Worm (Caenorhabditis elegans): ENCODE data around the gene Y41C4A.7.

Gene Y41C4A.7

ce11 chrIII:11694975-11695374 lies 3.7 kb upstream of the Y41C4A.7 start, which contains the start of gene Y41C4A.22:
Y41C4A.22 (plus strand) TSS chrIII:11695275.
- no peak for TF ChIP-seq cnd-1 (tag; optimal IDR thresholded peaks at IDR 0.05)
- TF ChIP-seq lsy-2 (tag; optimal IDR thresholded peaks at IDR 0.05) = no peak
- TF ChIP-seq flh-1 (GFP tag; optimal IDR thresholded peaks at IDR 0.05) = no peak
- no peak for TF ChIP-seq mls-2 (tag; optimal IDR thresholded peaks at IDR 0.05)
- TF ChIP-seq lin-32 (GFP tag; optimal IDR thresholded peaks at IDR 0.05) = no peak
- TF ChIP-seq elt-1 (tag; optimal IDR thresholded peaks at IDR 0.05; ENCODE audit: borderline replicate concordance, insufficient read depth) = no peak

ce11 chrIII:11696273-11696672 lies 2.4 kb upstream of the Y41C4A.7 start, which contains the start of gene Y41C4A.6:
Y41C4A.6 (plus strand) TSS chrIII:11696573.
- TF ChIP-seq flh-1 (GFP tag; optimal IDR thresholded peaks at IDR 0.05) (no peak), lin-13 (tag; optimal IDR thresholded peaks at IDR 0.05) (no peak), ceh-39 (tag; optimal IDR thresholded peaks at IDR 0.05) (no peak), snpc-4 (tag; optimal IDR thresholded peaks at IDR 0.05) (no peak), ceh-83 (GFP tag; optimal IDR thresholded peaks at IDR 0.05) (no peak), lin-32 (GFP tag; optimal IDR thresholded peaks at IDR 0.05) (no peak), blmp-1 (tag; optimal IDR thresholded peaks at IDR 0.05) (no peak), ceh-43 (GFP tag; optimal IDR thresholded peaks at IDR 0.05) (no peak), drap-1 (GFP tag; optimal IDR thresholded peaks at IDR 0.05) (no peak), sptf-1 (tag; optimal IDR thresholded peaks at IDR 0.05) (no peak), tbx-8 (GFP tag; optimal IDR thresholded peaks at IDR 0.05) (no peak), unc-120 (tag; optimal IDR thresholded peaks at IDR 0.05; ENCODE audit: poor library complexity, severe bottlenecking) (no peak)

ce11 chrIII:11699959-11700358 lies 1.3 kb downstream of the Y41C4A.7 start, which contains the start of gene pqn-84:
pqn-84 (plus strand) TSS chrIII:11700259.
- TF ChIP-seq ceh-43 (GFP tag; optimal IDR thresholded peaks at IDR 0.05) = no peak
- TF ChIP-seq nhr-2 (tag; optimal IDR thresholded peaks at IDR 0.05) = no peak

- TF ChIP-seq mls-2 (tag; optimal IDR thresholded peaks at IDR 0.05) = peak; percentile 5
- TF ChIP-seq nhr-237 (tag; optimal IDR thresholded peaks at IDR 0.05) = no peak
- peak; percentile 53 for TF ChIP-seq sptf-1 (tag; optimal IDR thresholded peaks at IDR 0.05)
These were observed 3.2 kb downstream of the Y41C4A.7 start for ce11 chrIII:11701863-11702262.

ce11 chrIII:11703006-11703775 lies 4.5 kb downstream of the Y41C4A.7 start:
- TF ChIP-seq ceh-39 (tag; optimal IDR thresholded peaks at IDR 0.05) = no peak
- no peak for TF ChIP-seq snpc-4 (tag; optimal IDR thresholded peaks at IDR 0.05)

ce11 chrIII:11703776-11704093 lies 5.1 kb downstream of the Y41C4A.7 start, which contains the start of gene col-95:
col-95 (plus strand) TSS chrIII:11703994.
- TF ChIP-seq nhr-12 (tag; optimal IDR thresholded peaks at IDR 0.05) (no peak), nhr-28 (tag; optimal IDR thresholded peaks at IDR 0.05) (no peak), nhr-237 (tag; optimal IDR thresholded peaks at IDR 0.05) (no peak), M03D4.4 (tag; optimal IDR thresholded peaks at IDR 0.05) (no peak), elt-3 (tag; optimal IDR thresholded peaks at IDR 0.05) (no peak), lin-13 (tag; optimal IDR thresholded peaks at IDR 0.05) (no peak), ceh-43 (GFP tag; optimal IDR thresholded peaks at IDR 0.05) (no peak), elt-1 (tag; optimal IDR thresholded peaks at IDR 0.05; ENCODE audit: borderline replicate concordance, insufficient read depth) (no peak), ham-2 (GFP tag; optimal IDR thresholded peaks at IDR 0.05) (no peak), lin-32 (GFP tag; optimal IDR thresholded peaks at IDR 0.05) (no peak), mls-2 (tag; optimal IDR thresholded peaks at IDR 0.05) (no peak), mep-1 (tag; optimal IDR thresholded peaks at IDR 0.05) (no peak), lsy-2 (tag; optimal IDR thresholded peaks at IDR 0.05) (no peak), hlh-1 (tag; optimal IDR thresholded peaks at IDR 0.05) (no peak), unc-62 (GFP tag; optimal IDR thresholded peaks at IDR 0.05) (no peak), drap-1 (GFP tag; optimal IDR thresholded peaks at IDR 0.05) (no peak), tbx-8 (GFP tag; optimal IDR thresholded peaks at IDR 0.05) (no peak), sptf-1 (tag; optimal IDR thresholded peaks at IDR 0.05) (no peak)

Measured in whole organism, mixed stage, embryonic.